Fruit fly (Drosophila melanogaster) whole organism, adult: ENCODE data around the gene CG43736.

Experiments
- Mnt ChIP-seq: fragments of 200-800 bp; sonication (Bioruptor generic); optimal IDR thresholded peaks from 2 replicates; lab custom pipeline; 2016; ENCODE audit warnings: missing biosample characterization, mild to moderate bottlenecking, missing genetic modification characterization
- bab1 ChIP-seq: fragments of 200-800 bp; sonication (Bioruptor generic); optimal IDR thresholded peaks from 3 replicates; lab custom pipeline; 2019; ENCODE audit warnings: missing biosample characterization, mild to moderate bottlenecking, missing genetic modification characterization, moderate library complexity
- kay ChIP-seq: fragments of 200-800 bp; sonication (Bioruptor generic); peaks from one replicate; lab custom pipeline; 2016; ENCODE audit warnings: missing biosample characterization, missing genetic modification characterization, borderline replicate concordance
- ovo ChIP-seq: fragments of 200-800 bp; sonication (Bioruptor generic); optimal IDR thresholded peaks from 2 replicates; lab custom pipeline; 2016; ENCODE audit warnings: missing biosample characterization, missing genetic modification characterization
- pad ChIP-seq: fragments of 200-800 bp; sonication (Bioruptor generic); optimal IDR thresholded peaks from 3 replicates; lab custom pipeline; 2017; ENCODE audit warnings: missing biosample characterization, missing genetic modification characterization, mild to moderate bottlenecking, moderate library complexity, missing genetic modification reagents

dm6 chrX:6824203-6824602, 39.5 kb upstream of the CG43736 start, which contains the start of gene nonC:
- TF ChIP-seq bab1 (peak; percentile 65), kay (no peak), ovo (GFP tag; lab: Kevin White, UChicago) (no peak), Mnt (GFP tag; lab: Kevin White, UChicago) (peak; percentile 21), pad (GFP tag; lab: Kevin White, UChicago) (peak; percentile 24)
